Fruit fly (Drosophila melanogaster) whole organism, adult: Measurements from ENCODE around the gene Enoph.

ENCODE experiments used
- CG11617 ChIP-seq: fragments of 200-800 bp; sonication (Bioruptor generic); optimal IDR thresholded peaks from 2 replicates; lab custom pipeline; 2017; ENCODE audit warnings: mild to moderate bottlenecking, missing biosample characterization, missing genetic modification reagents, missing genetic modification characterization
- CG12768 ChIP-seq: fragments of 200-800 bp; sonication (Bioruptor generic); optimal IDR thresholded peaks from 2 replicates; lab custom pipeline; 2017; ENCODE audit warnings: missing biosample characterization, missing genetic modification characterization, mild to moderate bottlenecking, moderate library complexity, missing genetic modification reagents
- CG14711 ChIP-seq: fragments of 200-800 bp; sonication (Bioruptor generic); optimal IDR thresholded peaks from 2 replicates; lab custom pipeline; 2018; ENCODE audit warnings: missing biosample characterization, mild to moderate bottlenecking, missing genetic modification characterization, moderate library complexity
- CG7045 ChIP-seq: fragments of 200-800 bp; sonication (Bioruptor generic); optimal IDR thresholded peaks from 2 replicates; lab custom pipeline; 2017; ENCODE audit warnings: missing biosample characterization, mild to moderate bottlenecking, missing genetic modification characterization
- CG7101 ChIP-seq: fragments of 200-800 bp; sonication (Bioruptor generic); optimal IDR thresholded peaks from 2 replicates; lab custom pipeline; 2018; ENCODE audit warnings: missing biosample characterization, mild to moderate bottlenecking, missing genetic modification characterization, moderate library complexity
- Crg-1 ChIP-seq: fragments of 200-800 bp; sonication (Bioruptor generic); optimal IDR thresholded peaks from 2 replicates; lab custom pipeline; 2016; ENCODE audit warnings: missing biosample characterization, missing genetic modification characterization
- Mnt ChIP-seq: fragments of 200-800 bp; sonication (Bioruptor generic); optimal IDR thresholded peaks from 2 replicates; lab custom pipeline; 2016; ENCODE audit warnings: missing biosample characterization, mild to moderate bottlenecking, missing genetic modification characterization
- bab1 ChIP-seq: fragments of 200-800 bp; sonication (Bioruptor generic); optimal IDR thresholded peaks from 3 replicates; lab custom pipeline; 2019; ENCODE audit warnings: missing biosample characterization, mild to moderate bottlenecking, missing genetic modification characterization, moderate library complexity
- cic ChIP-seq: fragments of 200-800 bp; sonication (Bioruptor generic); optimal IDR thresholded peaks from 2 replicates; lab custom pipeline; 2017; ENCODE audit warnings: missing biosample characterization, mild to moderate bottlenecking, missing genetic modification characterization, moderate library complexity
- kay ChIP-seq: fragments of 200-800 bp; sonication (Bioruptor generic); peaks from one replicate; lab custom pipeline; 2016; ENCODE audit warnings: missing biosample characterization, missing genetic modification characterization, borderline replicate concordance
- ovo ChIP-seq: fragments of 200-800 bp; sonication (Bioruptor generic); optimal IDR thresholded peaks from 2 replicates; lab custom pipeline; 2016; ENCODE audit warnings: missing biosample characterization, missing genetic modification characterization

- TF ChIP-seq CG14711 (tag; lab: Kevin White, UChicago) (no peak), CG12768 (GFP tag; lab: Kevin White, UChicago) (no peak), cic (no peak), CG11617 (GFP tag; lab: Kevin White, UChicago) (no peak), ovo (GFP tag; lab: Kevin White, UChicago) (no peak), kay (GFP tag; lab: Kevin White, UChicago) (no peak), CG7101 (tag; lab: Kevin White, UChicago) (no peak), Crg-1 (GFP tag; lab: Kevin White, UChicago) (no peak), CG7045 (GFP tag; lab: Kevin White, UChicago) (no peak), bab1 (GFP tag; lab: Kevin White, UChicago) (no peak), Mnt (GFP tag; lab: Kevin White, UChicago) (no peak)
Measured at dm6 chr3R:5302939-5303777, 46.7 kb upstream of the Enoph start.
